Fruit fly (Drosophila melanogaster): Measurements from ENCODE around the gene meru.

meru gene

dm6 chr3L:15856035-15856434, 12.2 kb upstream of the meru start:
- TF ChIP-seq her (GFP tag; optimal IDR thresholded peaks at IDR 0.05) (no peak), CG10462 (GFP tag; optimal IDR thresholded peaks at IDR 0.05) (no peak), chm (GFP tag; IDR thresholded peaks at IDR 0.05) (no peak), lab (GFP tag; optimal IDR thresholded peaks at IDR 0.05) (no peak), kni (GFP tag; optimal IDR thresholded peaks at IDR 0.05) (no peak), MESR4 (GFP tag; optimal IDR thresholded peaks at IDR 0.05) (no peak), Lim3 (GFP tag; IDR thresholded peaks at IDR 0.05) (no peak), Hey (tag; optimal IDR thresholded peaks at IDR 0.05) (no peak), CG8281 (tag; optimal IDR thresholded peaks at IDR 0.05) (no peak), Sox100B (GFP tag; optimal IDR thresholded peaks at IDR 0.05) (no peak), Hr39 (optimal IDR thresholded peaks at IDR 0.05) (peak; percentile 56), Dll (GFP tag; IDR thresholded peaks at IDR 0.05; ENCODE audit: partially characterized antibody) (no peak), Ets65A (GFP tag) (peak; percentile 7), ham (GFP tag; IDR thresholded peaks at IDR 0.05) (no peak), HLH3B (GFP tag; IDR thresholded peaks at IDR 0.05) (no peak), CG17829 (tag; optimal IDR thresholded peaks at IDR 0.05) (no peak), E2f1 (GFP tag; IDR thresholded peaks at IDR 0.05) (no peak)

DNA sequence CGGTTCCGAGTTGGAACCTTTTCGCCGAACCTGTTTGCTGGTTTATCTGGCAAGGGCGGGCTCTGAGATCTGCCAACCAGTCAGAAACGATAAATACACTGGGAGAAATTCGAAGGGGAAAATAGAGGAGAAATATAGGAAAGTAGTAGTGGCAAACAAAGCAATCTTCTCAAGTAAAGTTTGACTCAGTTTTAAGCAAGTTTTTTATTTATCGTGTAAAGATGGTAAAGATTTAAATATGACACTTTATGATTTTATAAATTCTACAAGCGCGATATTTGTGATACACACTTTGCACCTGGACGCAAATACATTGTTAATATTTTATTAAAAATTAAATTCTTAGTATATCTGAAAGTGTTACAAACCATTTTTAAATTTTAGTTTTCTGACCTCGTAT, 3.8 kb upstream of the meru start:
- TF ChIP-seq pfk (GFP tag; optimal IDR thresholded peaks at IDR 0.05) (no peak), CG8924 (tag; optimal IDR thresholded peaks at IDR 0.05) (peak; percentile 10), CG18262 (tag; optimal IDR thresholded peaks at IDR 0.05) (peak; percentile 58), CG8765 (GFP tag; IDR thresholded peaks at IDR 0.05) (0 out of 2 replicates have a peak, but pooled peaks have one; percentile 45), zf30C (GFP tag; optimal IDR thresholded peaks at IDR 0.05) (peak; percentile 72), lola (GFP tag; optimal IDR thresholded peaks at IDR 0.05) (peak in 1 of 3 experiments; percentile 54), CG18619 (GFP tag; optimal IDR thresholded peaks at IDR 0.05) (no peak), CG9932 (GFP tag; IDR thresholded peaks at IDR 0.05) (no peak), gem (tag; optimal IDR thresholded peaks at IDR 0.05) (peak; percentile 14), CG14860 (GFP tag; IDR thresholded peaks at IDR 0.05; ENCODE audit: partially characterized antibody) (no peak), CG10979 (tag; optimal IDR thresholded peaks at IDR 0.05) (peak; percentile 28), az2 (GFP tag; optimal IDR thresholded peaks at IDR 0.05) (peak; percentile 10), CG17829 (tag; optimal IDR thresholded peaks at IDR 0.05) (peak; percentile 10), ato (GFP tag; IDR thresholded peaks at IDR 0.05; ENCODE audit: partially characterized antibody) (no peak), CG15696 (tag; optimal IDR thresholded peaks at IDR 0.05) (peak; percentile 44), dmrt11E (tag; optimal IDR thresholded peaks at IDR 0.05) (peak; percentile 53), CoRest (tag; optimal IDR thresholded peaks at IDR 0.05) (peak; percentile 10), CG2712 (tag; optimal IDR thresholded peaks at IDR 0.05) (peak; percentile 41), Xrp1 (GFP tag; IDR thresholded peaks at IDR 0.05) (peak; percentile 11; the same call in 1 of the 2 replicates), CG10543 (GFP tag; optimal IDR thresholded peaks at IDR 0.05) (no peak), Hsf (GFP tag; optimal IDR thresholded peaks at IDR 0.05) (peak; percentile 3), CG10274 (GFP tag; optimal IDR thresholded peaks at IDR 0.05) (no peak), CG34224 (GFP tag; IDR thresholded peaks at IDR 0.05; ENCODE audit: partially characterized antibody) (no peak), CG10267 (tag; optimal IDR thresholded peaks at IDR 0.05) (peak; percentile 14), CG15601 (tag; optimal IDR thresholded peaks at IDR 0.05) (no peak), CG16815 (GFP tag; optimal IDR thresholded peaks at IDR 0.05) (peak; percentile 26), CG17361 (GFP tag; IDR thresholded peaks at IDR 0.05) (peak; percentile 55; the same call in 2 of the 3 replicates), Ets65A (GFP tag) (peak; percentile 91), phol (tag; optimal IDR thresholded peaks at IDR 0.05) (peak; percentile 44), Usf (GFP tag; optimal IDR thresholded peaks at IDR 0.05) (peak; percentile 5), CG12942 (GFP tag; optimal IDR thresholded peaks at IDR 0.05) (no peak), nmo (GFP tag; optimal IDR thresholded peaks at IDR 0.05) (peak; percentile 15), Chrac-16 (GFP tag; optimal IDR thresholded peaks at IDR 0.05) (peak; percentile 7), CG9727 (GFP tag; optimal IDR thresholded peaks at IDR 0.05) (peak; percentile 68), CG14441 (GFP tag; IDR thresholded peaks at IDR 0.05) (no peak)

All from whole organism, embryonic.